Worm (Caenorhabditis elegans) whole organism, midembryonic: Measurements from ENCODE around the gene dhs-6.

Experiments
- cog-1 ChIP-seq: sonication (generic microtip); optimal IDR thresholded peaks from 2 replicates; lab custom pipeline; 2016; ENCODE audit warnings: missing genetic modification characterization, missing compliant biosample characterization
- klf-2 ChIP-seq: fragments of 200-800 bp; sonication (Bioruptor generic); conservative IDR thresholded peaks from 2 replicates; pipeline ENCODE4 v1.3.6; 2022; ENCODE audit warnings: missing genetic modification reagents, missing genetic modification characterization, missing compliant biosample characterization
- ref-1 ChIP-seq: fragments of 200-800 bp; sonication (Bioruptor generic); conservative IDR thresholded peaks from 2 replicates; pipeline ENCODE4 v1.3.6; 2022; ENCODE audit warnings: missing genetic modification reagents, missing genetic modification characterization, missing compliant biosample characterization
- ztf-23 ChIP-seq: fragments of 200-800 bp; sonication (Bioruptor generic); IDR thresholded peaks from 2 replicates; pipeline ENCODE4 v1.3.6; 2022; ENCODE audit warnings: missing genetic modification reagents, missing genetic modification characterization, missing compliant biosample characterization

- TF ChIP-seq cog-1 (tag; lab: Kevin White, UChicago) = no peak
- TF ChIP-seq ztf-23 = no peak
- TF ChIP-seq ref-1 (GFP tag; lab: Robert Waterston, UW) = no peak
- TF ChIP-seq klf-2 = no peak
Observed at ce11 chrII:5642110-5642509, 23.0 kb upstream of the dhs-6 start.
